Worm (Caenorhabditis elegans): ENCODE data around the gene pqn-62.

Gene pqn-62

ce11 chrX:5199825-5200373 is 4.0 kb downstream of the pqn-62 start:
- TF ChIP-seq atf-7 (tag; optimal IDR thresholded peaks at IDR 0.05), result no peak
- no peak for TF ChIP-seq lsy-27 (tag; optimal IDR thresholded peaks at IDR 0.05; ENCODE audit: borderline replicate concordance, insufficient read depth)
- no peak for TF ChIP-seq ceh-91 (GFP tag; IDR thresholded peaks at IDR 0.05)
- TF ChIP-seq ztf-6 (GFP tag; IDR thresholded peaks at IDR 0.05), result no peak
- TF ChIP-seq ets-4 (GFP tag; optimal IDR thresholded peaks at IDR 0.05), result no peak
- no peak for TF ChIP-seq ceh-100 (GFP tag; IDR thresholded peaks at IDR 0.05)
- no peak for TF ChIP-seq hlh-26 (GFP tag; conservative IDR thresholded peaks at IDR 0.05)
- TF ChIP-seq nhr-27 (tag; optimal IDR thresholded peaks at IDR 0.05), result no peak
- TF ChIP-seq cebp-2 (GFP tag; IDR thresholded peaks at IDR 0.05), result no peak
- no peak for TF ChIP-seq zfh-2 (GFP tag; conservative IDR thresholded peaks at IDR 0.05)
- no peak for TF ChIP-seq madf-8 (GFP tag; conservative IDR thresholded peaks at IDR 0.05)

- TF ChIP-seq mcd-1 (GFP tag; IDR thresholded peaks at IDR 0.05) (no peak), K12H6.12 (tag; optimal IDR thresholded peaks at IDR 0.05) (peak; percentile 34), dox-1 (GFP tag; IDR thresholded peaks at IDR 0.05) (no peak), hsf-1 (GFP tag; IDR thresholded peaks at IDR 0.05) (no peak)
Observed at ce11 chrX:5201860-5202259, 6.0 kb downstream of the pqn-62 start.

ce11 chrX:5202399-5202798 is 6.5 kb downstream of the pqn-62 start:
- TF ChIP-seq nhr-80 (tag; optimal IDR thresholded peaks at IDR 0.05) (peak; percentile 41), ekl-4 (GFP tag; IDR thresholded peaks at IDR 0.05) (no peak), T07F8.4 (tag; optimal IDR thresholded peaks at IDR 0.05) (no peak), lsl-1 (GFP tag; optimal IDR thresholded peaks at IDR 0.05) (no peak), nfya-2 (GFP tag; IDR thresholded peaks at IDR 0.05) (no peak), ama-1 (optimal IDR thresholded peaks at IDR 0.05) (no peak), ama-1 (GFP tag; optimal IDR thresholded peaks at IDR 0.05) (no peak), sea-2 (GFP tag; IDR thresholded peaks at IDR 0.05) (no peak)

- TF ChIP-seq B0336.3 (GFP tag; IDR thresholded peaks at IDR 0.05) (no peak), let-526 (GFP tag; IDR thresholded peaks at IDR 0.05) (no peak), tlf-1 (GFP tag; optimal IDR thresholded peaks at IDR 0.05) (no peak)
Observed at ce11 chrX:5202923-5203322, 7.0 kb downstream of the pqn-62 start.

DNA sequence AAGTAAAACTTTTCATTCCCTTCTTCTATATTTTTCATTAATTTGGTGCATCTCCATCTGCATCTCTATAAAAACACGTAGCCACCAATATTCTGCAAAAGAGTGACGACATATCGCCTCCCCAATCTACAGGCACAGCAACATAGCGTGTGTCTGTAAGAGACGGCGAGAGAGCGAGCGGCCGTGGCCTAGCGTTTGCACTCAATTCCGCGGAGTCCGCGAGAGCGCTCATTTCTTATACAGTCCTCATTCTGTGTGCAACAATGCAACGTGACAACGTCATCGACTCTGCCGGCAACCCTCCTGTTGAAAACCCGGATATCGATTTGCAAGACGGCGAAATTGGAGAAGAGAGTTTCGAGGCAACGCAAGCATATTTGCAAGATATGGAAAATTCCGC is 9.7 kb downstream of the pqn-62 start, which contains the start of gene H28G03.2:
H28G03.2 (plus strand) TSS at position 200 of the 400 bp plus-strand sequence.
- peak; percentile 40 for TF ChIP-seq ceh-27 (GFP tag; optimal IDR thresholded peaks at IDR 0.05)
- TF ChIP-seq hmg-1.2 (GFP tag; IDR thresholded peaks at IDR 0.05), result peak; percentile 59; the same call in 1 of the 2 replicates
- no peak for TF ChIP-seq let-526 (GFP tag; IDR thresholded peaks at IDR 0.05)
- TF ChIP-seq egl-44 (GFP tag; IDR thresholded peaks at IDR 0.05), result no peak
- peak; percentile 82 for TF ChIP-seq zfh-2 (GFP tag; conservative IDR thresholded peaks at IDR 0.05)
- peak; percentile 29 for TF ChIP-seq attf-5 (GFP tag; optimal IDR thresholded peaks at IDR 0.05)
- peak; percentile 39 for TF ChIP-seq nhr-80 (tag; optimal IDR thresholded peaks at IDR 0.05)
- peak; percentile 52 for TF ChIP-seq dox-1 (GFP tag; IDR thresholded peaks at IDR 0.05)

- peak; percentile 1 for TF ChIP-seq nhr-80 (tag; optimal IDR thresholded peaks at IDR 0.05)
- TF ChIP-seq pbrm-1 (GFP tag; IDR thresholded peaks at IDR 0.05), result no peak
Observed at ce11 chrX:5207819-5208218, 11.9 kb downstream of the pqn-62 start.

All from whole organism, young adult.